Fruit fly (Drosophila melanogaster) whole organism, prepupa: ENCODE data around the gene CG8349.
A peak's percentile ranks its signal among the peaks of the same experiment; 100 is the strongest.

Experiments
- Blimp-1 ChIP-seq: fragments of 200-800 bp; sonication (Bioruptor generic); optimal IDR thresholded peaks from 3 replicates; lab custom pipeline; 2017; ENCODE audit warnings: missing biosample characterization, missing genetic modification characterization, mild to moderate bottlenecking, moderate library complexity, missing genetic modification reagents
- CG10631 ChIP-seq: fragments of 200-800 bp; sonication (Bioruptor generic); optimal IDR thresholded peaks from 2 replicates; lab custom pipeline; 2016; ENCODE audit warnings: missing biosample characterization, missing genetic modification characterization
- CG10669 ChIP-seq: fragments of 200-800 bp; sonication (Bioruptor generic); optimal IDR thresholded peaks from 3 replicates; lab custom pipeline; 2018; ENCODE audit warnings: missing biosample characterization, mild to moderate bottlenecking, missing genetic modification characterization, moderate library complexity
- CG11294 ChIP-seq: fragments of 200-800 bp; sonication (Bioruptor generic); IDR thresholded peaks from 2 replicates; pipeline ENCODE4 v1.3.6; 2022; ENCODE audit warnings: missing biosample characterization, missing genetic modification characterization
- CG11902 ChIP-seq: fragments of 200-800 bp; sonication (Bioruptor generic); optimal IDR thresholded peaks from 3 replicates; lab custom pipeline; 2016; ENCODE audit warnings: missing biosample characterization, missing genetic modification characterization
- CG15336 ChIP-seq: fragments of 200-800 bp; sonication (Bioruptor generic); IDR thresholded peaks from 2 replicates; pipeline ENCODE4 v1.3.6; 2022; ENCODE audit warnings: missing biosample characterization, missing genetic modification characterization
- CG1621 ChIP-seq: fragments of 200-800 bp; sonication (Bioruptor generic); optimal IDR thresholded peaks from 3 replicates; lab custom pipeline; 2018; ENCODE audit warnings: missing biosample characterization, mild to moderate bottlenecking, missing genetic modification characterization
- CG3032 ChIP-seq: fragments of 200-800 bp; optimal IDR thresholded peaks from 2 replicates; lab custom pipeline; 2019; ENCODE audit warnings: missing biosample characterization, mild to moderate bottlenecking, missing genetic modification characterization, moderate library complexity
- CG31627 ChIP-seq: fragments of 200-800 bp; sonication (Bioruptor generic); optimal IDR thresholded peaks from 3 replicates; lab custom pipeline; 2016; ENCODE audit warnings: missing biosample characterization, missing genetic modification characterization
- CG3919 ChIP-seq: fragments of 200-800 bp; sonication (Bioruptor generic); optimal IDR thresholded peaks from 3 replicates; lab custom pipeline; 2016; ENCODE audit warnings: missing biosample characterization, missing genetic modification characterization
- CG6163 ChIP-seq: fragments of 200-800 bp; sonication (Bioruptor generic); IDR thresholded peaks from 3 replicates; pipeline ENCODE4 v1.3.6; 2022; ENCODE audit warnings: missing biosample characterization, missing genetic modification characterization
- CG6792 ChIP-seq: fragments of 200-800 bp; sonication (Bioruptor generic); optimal IDR thresholded peaks from 3 replicates; lab custom pipeline; 2016; ENCODE audit warnings: missing biosample characterization, missing genetic modification characterization
- CG6854 ChIP-seq: fragments of 200-800 bp; sonication (Bioruptor generic); optimal IDR thresholded peaks from 2 replicates; lab custom pipeline; 2017; ENCODE audit warnings: missing biosample characterization, mild to moderate bottlenecking, missing genetic modification characterization
- CG7368 ChIP-seq: fragments of 200-800 bp; sonication (Bioruptor generic); optimal IDR thresholded peaks from 3 replicates; lab custom pipeline; 2016; ENCODE audit warnings: missing biosample characterization, missing genetic modification characterization
- CG8119 ChIP-seq: fragments of 200-800 bp; sonication (Bioruptor generic); IDR thresholded peaks from 3 replicates; pipeline ENCODE4 v1.3.6; 2022; ENCODE audit warnings: missing biosample characterization, missing genetic modification characterization
- CG8319 ChIP-seq: fragments of 200-800 bp; sonication (Bioruptor generic); optimal IDR thresholded peaks from 3 replicates; lab custom pipeline; 2016; ENCODE audit warnings: missing biosample characterization, missing genetic modification characterization
- CG8632 ChIP-seq: fragments of 200-800 bp; sonication (Bioruptor generic); optimal IDR thresholded peaks from 3 replicates; lab custom pipeline; 2016; ENCODE audit warnings: missing biosample characterization, missing genetic modification characterization
- CG9139 ChIP-seq: fragments of 200-800 bp; sonication (Bioruptor generic); optimal IDR thresholded peaks from 3 replicates; lab custom pipeline; 2017; ENCODE audit warnings: missing biosample characterization, mild to moderate bottlenecking, missing genetic modification characterization
- Eip75B ChIP-seq: fragments of 200-800 bp; sonication (Bioruptor generic); optimal IDR thresholded peaks from 3 replicates; lab custom pipeline; 2016; ENCODE audit warnings: missing biosample characterization, missing genetic modification characterization
- Eip93F ChIP-seq: fragments of 200-800 bp; sonication (Bioruptor generic); optimal IDR thresholded peaks from 2 replicates; lab custom pipeline; 2016; ENCODE audit warnings: missing biosample characterization, mild to moderate bottlenecking, missing genetic modification characterization
- Ets96B ChIP-seq: fragments of 200-800 bp; optimal IDR thresholded peaks from 2 replicates; lab custom pipeline; 2019; ENCODE audit warnings: missing biosample characterization, mild to moderate bottlenecking, missing genetic modification characterization, moderate library complexity
- Gug ChIP-seq: fragments of 200-800 bp; sonication (Bioruptor generic); IDR thresholded peaks from 2 replicates; pipeline ENCODE4 v1.3.6; 2022; ENCODE audit warnings: missing biosample characterization, missing genetic modification characterization
- Hr38 ChIP-seq: sonication (Bioruptor generic); optimal IDR thresholded peaks from 2 replicates; lab custom pipeline; 2016; ENCODE audit warnings: missing biosample characterization, missing genetic modification characterization
- Hr39 ChIP-seq: fragments of 200-800 bp; sonication (Bioruptor generic); optimal IDR thresholded peaks from 2 replicates; lab custom pipeline; 2016; ENCODE audit warnings: missing biosample characterization, missing genetic modification characterization
- Lpt ChIP-seq: fragments of 200-800 bp; sonication (Bioruptor generic); optimal IDR thresholded peaks from 3 replicates; lab custom pipeline; 2016; ENCODE audit warnings: missing biosample characterization, missing genetic modification characterization
- Met ChIP-seq: fragments of 200-800 bp; sonication (Bioruptor generic); optimal IDR thresholded peaks from 3 replicates; lab custom pipeline; 2016; ENCODE audit warnings: missing biosample characterization, missing genetic modification characterization
- Sox102F ChIP-seq: fragments of 200-800 bp; sonication (Bioruptor generic); optimal IDR thresholded peaks from 2 replicates; lab custom pipeline; 2016; ENCODE audit warnings: missing biosample characterization, mild to moderate bottlenecking, missing genetic modification characterization
- Sox14 ChIP-seq: fragments of 200-800 bp; sonication (Bioruptor generic); optimal IDR thresholded peaks from 3 replicates; lab custom pipeline; 2016; ENCODE audit warnings: missing biosample characterization, missing genetic modification characterization
- Sox15 ChIP-seq: fragments of 200-800 bp; sonication (Bioruptor generic); optimal IDR thresholded peaks from 3 replicates; lab custom pipeline; 2016; ENCODE audit warnings: missing biosample characterization, missing genetic modification characterization
- achi ChIP-seq: fragments of 200-800 bp; sonication (Bioruptor generic); optimal IDR thresholded peaks from 3 replicates; lab custom pipeline; 2016; ENCODE audit warnings: missing biosample characterization, missing genetic modification characterization
- cyc ChIP-seq: fragments of 200-800 bp; sonication (Bioruptor generic); optimal IDR thresholded peaks from 3 replicates; lab custom pipeline; 2016; ENCODE audit warnings: missing biosample characterization, missing genetic modification characterization
- dac ChIP-seq: fragments of 200-800 bp; sonication (Bioruptor generic); optimal IDR thresholded peaks from 2 replicates; lab custom pipeline; 2017; ENCODE audit warnings: missing biosample characterization, mild to moderate bottlenecking, missing genetic modification characterization
- dsx ChIP-seq: fragments of 200-800 bp; optimal IDR thresholded peaks from 3 replicates; lab custom pipeline; 2019; ENCODE audit warnings: missing biosample characterization, mild to moderate bottlenecking, missing genetic modification characterization, moderate library complexity; ENCODE audit not compliant: poor library complexity, severe bottlenecking
- eg ChIP-seq: fragments of 200-800 bp; sonication (Bioruptor generic); IDR thresholded peaks from 3 replicates; pipeline ENCODE4 v1.3.6; 2022; ENCODE audit warnings: missing biosample characterization, missing genetic modification characterization
- esn ChIP-seq: fragments of 200-800 bp; sonication (Bioruptor generic); optimal IDR thresholded peaks from 2 replicates; lab custom pipeline; 2016; ENCODE audit warnings: missing biosample characterization, mild to moderate bottlenecking, missing genetic modification characterization, moderate library complexity
- fd85E ChIP-seq: fragments of 200-800 bp; sonication (Bioruptor generic); optimal IDR thresholded peaks from 3 replicates; lab custom pipeline; 2016; ENCODE audit warnings: missing biosample characterization, missing genetic modification characterization
- fkh ChIP-seq: fragments of 200-800 bp; sonication (Bioruptor generic); optimal IDR thresholded peaks from 3 replicates; lab custom pipeline; 2017; ENCODE audit warnings: missing biosample characterization, mild to moderate bottlenecking, missing genetic modification characterization, moderate library complexity
- lz ChIP-seq: fragments of 200-800 bp; sonication (Bioruptor generic); optimal IDR thresholded peaks from 3 replicates; lab custom pipeline; 2016; ENCODE audit warnings: missing biosample characterization, missing genetic modification characterization
- pdm3 ChIP-seq: fragments of 200-800 bp; sonication (Bioruptor generic); optimal IDR thresholded peaks from 3 replicates; lab custom pipeline; 2016; ENCODE audit warnings: missing biosample characterization, missing genetic modification characterization
- salr ChIP-seq, 2 experiments: fragments of 200-800 bp; sonication (Bioruptor generic); optimal IDR thresholded peaks; 3 replicates each; lab custom pipeline; 2016 to 2018; ENCODE audit warnings: missing biosample characterization in 2 of 2, missing genetic modification characterization in 2 of 2, mild to moderate bottlenecking in 1 of 2
- ss ChIP-seq, 2 experiments: fragments of 200-800 bp; sonication (Bioruptor generic); optimal IDR thresholded peaks; 2 replicates in 1 of 2; 3 replicates in 1 of 2; lab custom pipeline; 2017 to 2018; ENCODE audit warnings: mild to moderate bottlenecking in 2 of 2, missing biosample characterization in 2 of 2, missing genetic modification characterization in 2 of 2, moderate library complexity in 1 of 2
- svp ChIP-seq: fragments of 200-800 bp; sonication (Bioruptor generic); peaks from one replicate; lab custom pipeline; 2016; ENCODE audit warnings: missing biosample characterization, missing genetic modification characterization

The CG8349 gene

dm6 chr2L:8212666-8213270 lies 2.9 kb upstream of the CG8349 start, which contains the start of the genes CG8372 and CG8360 (continued):
- TF ChIP-seq CG3919 (GFP tag; lab: Kevin White, UChicago) (peak; percentile 100), Hr38 (peak; percentile 97), CG6854 (peak; percentile 99), Eip93F (GFP tag; lab: Kevin White, UChicago) (peak; percentile 99), pdm3 (peak; percentile 100), Hr39 (peak; percentile 100), achi (peak; percentile 99), Sox15 (GFP tag; lab: Kevin White, UChicago) (peak; percentile 99), Sox102F (GFP tag; lab: Kevin White, UChicago) (peak; percentile 100)
- TF ChIP-seq, all 60 proteins: peak for 60

dm6 chr2L:8213987-8214386 lies 1.7 kb upstream of the CG8349 start, which contains the start of gene CG8353:
CG8353 (plus strand) TSS chr2L:8214045.
- TF ChIP-seq CG15336 (GFP tag; lab: Robert Waterston, UW) (0 out of 2 replicates have a peak, but pooled peaks have one; percentile 21), fkh (peak; percentile 67), CG9139 (no peak), Sox102F (GFP tag; lab: Kevin White, UChicago) (no peak)

- TF ChIP-seq CG7368 (no peak), salr (GFP tag; optimal IDR thresholded peaks at IDR 0.05; lab: Kevin White, UChicago) (no peak), CG8319 (GFP tag; lab: Kevin White, UChicago) (no peak), CG8119 (GFP tag; lab: Robert Waterston, UW) (no peak), ss (GFP tag; optimal IDR thresholded peaks at IDR 0.05; lab: Kevin White, UChicago) (no peak), fd85E (GFP tag; lab: Kevin White, UChicago) (no peak), CG6163 (GFP tag; lab: Robert Waterston, UW) (no peak), Gug (GFP tag; lab: Robert Waterston, UW) (no peak), Ets96B (no peak), dac (GFP tag; lab: Kevin White, UChicago) (no peak), Blimp-1 (GFP tag; lab: Kevin White, UChicago) (no peak), CG1621 (no peak), CG3919 (GFP tag; lab: Kevin White, UChicago) (no peak), cyc (GFP tag; lab: Kevin White, UChicago) (no peak), Sox102F (GFP tag; lab: Kevin White, UChicago) (no peak), Eip75B (no peak)
Measured at dm6 chr2L:8217917-8218316, 2.2 kb downstream of the CG8349 start, which contains the start of gene CG8292. CG8292 (minus strand) TSS chr2L:8218017.

dm6 chr2L:8220393-8220934 lies 4.7 kb downstream of the CG8349 start, which contains the start of gene Snx6:
Snx6 (minus strand) TSS chr2L:8220741.
- TF ChIP-seq CG10669 (GFP tag; lab: Kevin White, UChicago) = no peak
- peak; percentile 16 for TF ChIP-seq esn (GFP tag; lab: Kevin White, UChicago)
- no peak for TF ChIP-seq CG11902
- TF ChIP-seq svp = no peak
- no peak for TF ChIP-seq Eip93F (GFP tag; lab: Kevin White, UChicago)
- peak; percentile 58 for TF ChIP-seq Sox14 (GFP tag; lab: Kevin White, UChicago)

DNA sequence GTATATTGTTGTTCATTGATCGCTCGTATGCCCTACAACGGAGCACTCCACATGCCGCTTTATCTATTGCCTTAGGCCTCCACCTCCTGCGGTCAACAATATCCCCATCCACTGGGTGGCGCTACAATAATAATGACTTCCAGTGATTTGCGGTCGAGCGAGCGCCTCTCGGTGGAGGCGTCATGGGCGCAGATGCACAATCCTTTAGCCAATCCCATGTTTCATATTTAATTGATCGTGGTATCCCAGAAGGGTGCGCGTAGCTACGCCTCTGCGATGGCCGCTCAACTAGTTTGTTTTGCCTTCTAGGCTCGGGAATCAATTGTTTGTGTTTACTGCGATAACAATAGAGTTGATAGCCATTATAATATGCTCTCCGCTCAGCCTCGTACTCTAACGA lies 13.4 kb downstream of the CG8349 start:
- no peak for TF ChIP-seq CG31627 (GFP tag; lab: Kevin White, UChicago)
- peak; percentile 2 for TF ChIP-seq dsx (GFP tag; lab: Kevin White, UChicago)
- no peak for TF ChIP-seq svp
- no peak for TF ChIP-seq Eip93F (GFP tag; lab: Kevin White, UChicago)
- TF ChIP-seq CG7368 = no peak
- TF ChIP-seq Hr39 = no peak
- no peak for TF ChIP-seq CG6792 (GFP tag; lab: Kevin White, UChicago)
- no peak for TF ChIP-seq Met (GFP tag; lab: Kevin White, UChicago)
- no peak for TF ChIP-seq CG3032 (tag; lab: Kevin White, UChicago)
- TF ChIP-seq Sox102F (GFP tag; lab: Kevin White, UChicago) = no peak
- peak; percentile 78 for TF ChIP-seq eg
- TF ChIP-seq CG8632 (GFP tag; lab: Kevin White, UChicago) = no peak
- TF ChIP-seq Eip75B = no peak
- no peak for TF ChIP-seq Lpt (GFP tag; lab: Kevin White, UChicago)
- TF ChIP-seq CG6163 (GFP tag; lab: Robert Waterston, UW) = peak; percentile 75
- TF ChIP-seq CG9139 = no peak
- TF ChIP-seq CG15336 (GFP tag; lab: Robert Waterston, UW) = peak; percentile 68
- TF ChIP-seq lz (GFP tag; lab: Kevin White, UChicago) = no peak
- no peak for TF ChIP-seq Hr38
- TF ChIP-seq dac (GFP tag; lab: Kevin White, UChicago) = peak; percentile 35
- TF ChIP-seq CG10631 (GFP tag; lab: Kevin White, UChicago) = no peak
- TF ChIP-seq CG1621 = no peak
- TF ChIP-seq CG11294 (GFP tag; lab: Robert Waterston, UW) = peak; percentile 63
